Fruit fly (Drosophila melanogaster) whole organism, adult: Measurements from ENCODE around the gene CG6271.

ENCODE experiments used
- CG11617 ChIP-seq: fragments of 200-800 bp; sonication (Bioruptor generic); optimal IDR thresholded peaks from 2 replicates; lab custom pipeline; 2017; ENCODE audit warnings: mild to moderate bottlenecking, missing biosample characterization, missing genetic modification reagents, missing genetic modification characterization
- CG12768 ChIP-seq: fragments of 200-800 bp; sonication (Bioruptor generic); optimal IDR thresholded peaks from 2 replicates; lab custom pipeline; 2017; ENCODE audit warnings: missing biosample characterization, missing genetic modification characterization, mild to moderate bottlenecking, moderate library complexity, missing genetic modification reagents
- CG14711 ChIP-seq: fragments of 200-800 bp; sonication (Bioruptor generic); optimal IDR thresholded peaks from 2 replicates; lab custom pipeline; 2018; ENCODE audit warnings: missing biosample characterization, mild to moderate bottlenecking, missing genetic modification characterization, moderate library complexity
- CG1620 ChIP-seq: fragments of 200-800 bp; sonication (Bioruptor generic); optimal IDR thresholded peaks from 2 replicates; lab custom pipeline; 2016; ENCODE audit warnings: missing biosample characterization, missing genetic modification characterization
- CG33017 ChIP-seq: fragments of 200-800 bp; sonication (Bioruptor generic); optimal IDR thresholded peaks from 2 replicates; lab custom pipeline; 2018; ENCODE audit warnings: missing biosample characterization, mild to moderate bottlenecking, missing genetic modification characterization, moderate library complexity
- CG5204 ChIP-seq: fragments of 200-800 bp; sonication (Bioruptor generic); optimal IDR thresholded peaks from 2 replicates; lab custom pipeline; 2016; ENCODE audit warnings: missing biosample characterization, missing genetic modification characterization
- CG7045 ChIP-seq: fragments of 200-800 bp; sonication (Bioruptor generic); optimal IDR thresholded peaks from 2 replicates; lab custom pipeline; 2017; ENCODE audit warnings: missing biosample characterization, mild to moderate bottlenecking, missing genetic modification characterization
- CG7101 ChIP-seq: fragments of 200-800 bp; sonication (Bioruptor generic); optimal IDR thresholded peaks from 2 replicates; lab custom pipeline; 2018; ENCODE audit warnings: missing biosample characterization, mild to moderate bottlenecking, missing genetic modification characterization, moderate library complexity
- Clk ChIP-seq: fragments of 200-800 bp; sonication (Bioruptor generic); optimal IDR thresholded peaks from 2 replicates; lab custom pipeline; 2017; ENCODE audit warnings: missing biosample characterization, missing genetic modification characterization
- Crg-1 ChIP-seq: fragments of 200-800 bp; sonication (Bioruptor generic); optimal IDR thresholded peaks from 2 replicates; lab custom pipeline; 2016; ENCODE audit warnings: missing biosample characterization, missing genetic modification characterization
- Hr96 ChIP-seq: fragments of 200-800 bp; sonication (Bioruptor generic); optimal IDR thresholded peaks from 2 replicates; lab custom pipeline; 2016; ENCODE audit warnings: missing biosample characterization, missing genetic modification characterization
- Mnt ChIP-seq: fragments of 200-800 bp; sonication (Bioruptor generic); optimal IDR thresholded peaks from 2 replicates; lab custom pipeline; 2016; ENCODE audit warnings: missing biosample characterization, mild to moderate bottlenecking, missing genetic modification characterization
- bab1 ChIP-seq: fragments of 200-800 bp; sonication (Bioruptor generic); optimal IDR thresholded peaks from 3 replicates; lab custom pipeline; 2019; ENCODE audit warnings: missing biosample characterization, mild to moderate bottlenecking, missing genetic modification characterization, moderate library complexity
- cic ChIP-seq: fragments of 200-800 bp; sonication (Bioruptor generic); optimal IDR thresholded peaks from 2 replicates; lab custom pipeline; 2017; ENCODE audit warnings: missing biosample characterization, mild to moderate bottlenecking, missing genetic modification characterization, moderate library complexity
- cnc ChIP-seq, 2 experiments: fragments of >200 bp; optimal IDR thresholded peaks; 2 replicates each; lab custom pipeline; 2017
- kay ChIP-seq: fragments of 200-800 bp; sonication (Bioruptor generic); peaks from one replicate; lab custom pipeline; 2016; ENCODE audit warnings: missing biosample characterization, missing genetic modification characterization, borderline replicate concordance
- ovo ChIP-seq: fragments of 200-800 bp; sonication (Bioruptor generic); optimal IDR thresholded peaks from 2 replicates; lab custom pipeline; 2016; ENCODE audit warnings: missing biosample characterization, missing genetic modification characterization
- pad ChIP-seq: fragments of 200-800 bp; sonication (Bioruptor generic); optimal IDR thresholded peaks from 3 replicates; lab custom pipeline; 2017; ENCODE audit warnings: missing biosample characterization, missing genetic modification characterization, mild to moderate bottlenecking, moderate library complexity, missing genetic modification reagents
- tj ChIP-seq: fragments of 200-800 bp; sonication (Bioruptor generic); optimal IDR thresholded peaks from 3 replicates; lab custom pipeline; 2017; ENCODE audit warnings: missing biosample characterization, mild to moderate bottlenecking, missing genetic modification characterization, moderate library complexity
- toe ChIP-seq: fragments of 200-800 bp; sonication (Bioruptor generic); optimal IDR thresholded peaks from 2 replicates; lab custom pipeline; 2016; ENCODE audit warnings: missing biosample characterization, missing genetic modification characterization

CG6271 gene

dm6 chr3R:27064099-27064498 is 38.2 kb upstream of the CG6271 start, which contains the start of gene Nep5:
Gene Nep5, minus strand, starts transcription at chr3R:27064199.
- TF ChIP-seq kay (GFP tag; lab: Kevin White, UChicago) (no peak), CG14711 (tag; lab: Kevin White, UChicago) (no peak), CG7045 (GFP tag; lab: Kevin White, UChicago) (no peak), cnc (optimal IDR thresholded peaks at IDR 0.05; lab: Kevin White, UChicago) (no peak), CG33017 (no peak), CG1620 (no peak), Clk (GFP tag; lab: Kevin White, UChicago) (no peak), CG5204 (no peak), CG11617 (GFP tag; lab: Kevin White, UChicago) (no peak), Mnt (no peak), CG12768 (GFP tag; lab: Kevin White, UChicago) (no peak), pad (no peak), Crg-1 (GFP tag; lab: Kevin White, UChicago) (no peak), cic (GFP tag; lab: Kevin White, UChicago) (no peak), Hr96 (GFP tag; lab: Kevin White, UChicago) (no peak), tj (GFP tag; lab: Kevin White, UChicago) (no peak), ovo (no peak), toe (GFP tag; lab: Kevin White, UChicago) (no peak)

DNA sequence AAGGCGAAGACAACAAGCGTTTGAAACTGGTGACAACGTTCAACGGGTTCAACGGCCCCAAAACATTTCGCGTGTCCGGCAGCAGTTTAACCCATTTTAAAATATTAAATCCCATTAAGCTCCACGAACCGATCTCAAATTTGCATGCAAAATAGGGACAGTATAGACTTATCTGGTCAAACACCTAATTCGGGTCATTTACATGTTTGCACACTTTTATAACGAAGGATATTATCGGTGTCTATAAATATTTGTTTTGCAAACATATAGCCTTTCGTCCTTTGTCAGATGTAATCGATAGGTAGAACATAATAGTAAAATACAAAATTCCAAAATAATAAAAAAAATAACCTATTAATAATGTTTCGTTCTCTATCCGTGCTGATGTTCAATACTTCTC is 36.0 kb upstream of the CG6271 start, which contains the start of gene CG34292:
TSS of gene CG34292 (plus strand) at position 301 of the 400 bp plus-strand sequence.
- no peak for TF ChIP-seq ovo
- TF ChIP-seq kay (GFP tag; lab: Kevin White, UChicago), result no peak
- TF ChIP-seq pad, result no peak
- no peak for TF ChIP-seq cnc (optimal IDR thresholded peaks at IDR 0.05; lab: Kevin White, UChicago)
- TF ChIP-seq CG14711 (tag; lab: Kevin White, UChicago), result no peak
- no peak for TF ChIP-seq CG1620
- TF ChIP-seq CG12768 (GFP tag; lab: Kevin White, UChicago), result no peak
- no peak for TF ChIP-seq Mnt
- no peak for TF ChIP-seq Hr96 (GFP tag; lab: Kevin White, UChicago)
- TF ChIP-seq toe (GFP tag; lab: Kevin White, UChicago), result no peak
- no peak for TF ChIP-seq CG7101 (tag; lab: Kevin White, UChicago)
- no peak for TF ChIP-seq bab1 (GFP tag; lab: Kevin White, UChicago)
- TF ChIP-seq Clk (GFP tag; lab: Kevin White, UChicago), result no peak
- no peak for TF ChIP-seq tj (GFP tag; lab: Kevin White, UChicago)

dm6 chr3R:27056152-27056551 is 30.2 kb upstream of the CG6271 start:
- TF ChIP-seq Hr96 (GFP tag; lab: Kevin White, UChicago) (no peak), pad (no peak), CG33017 (no peak), CG14711 (tag; lab: Kevin White, UChicago) (no peak), bab1 (GFP tag; lab: Kevin White, UChicago) (no peak), CG12768 (GFP tag; lab: Kevin White, UChicago) (no peak), CG7045 (GFP tag; lab: Kevin White, UChicago) (no peak)

- TF ChIP-seq CG1620, result no peak
- no peak for TF ChIP-seq tj (GFP tag; lab: Kevin White, UChicago)
- TF ChIP-seq CG7101 (tag; lab: Kevin White, UChicago), result no peak
- TF ChIP-seq Crg-1 (GFP tag; lab: Kevin White, UChicago), result no peak
- TF ChIP-seq CG14711 (tag; lab: Kevin White, UChicago), result no peak
- TF ChIP-seq CG33017, result no peak
Measured at dm6 chr3R:27049549-27049948, 23.6 kb upstream of the CG6271 start.

dm6 chr3R:27048561-27049270 is 22.8 kb upstream of the CG6271 start, which contains the start of gene TwdlT:
Gene TwdlT, plus strand, starts transcription at chr3R:27049220.
- no peak for TF ChIP-seq Clk (GFP tag; lab: Kevin White, UChicago)
- TF ChIP-seq CG1620, result no peak
- no peak for TF ChIP-seq CG12768 (GFP tag; lab: Kevin White, UChicago)
- TF ChIP-seq Crg-1 (GFP tag; lab: Kevin White, UChicago), result no peak
- TF ChIP-seq cic (GFP tag; lab: Kevin White, UChicago), result no peak
- no peak for TF ChIP-seq CG33017
- no peak for TF ChIP-seq cnc (optimal IDR thresholded peaks at IDR 0.05; lab: Kevin White, UChicago)
- TF ChIP-seq Mnt, result no peak

dm6 chr3R:27040044-27040443 is 14.1 kb upstream of the CG6271 start:
- TF ChIP-seq cic (GFP tag; lab: Kevin White, UChicago) (no peak), CG7045 (GFP tag; lab: Kevin White, UChicago) (no peak), bab1 (GFP tag; lab: Kevin White, UChicago) (no peak), ovo (no peak), CG1620 (no peak), CG7101 (tag; lab: Kevin White, UChicago) (no peak), Mnt (no peak), CG5204 (no peak), Hr96 (GFP tag; lab: Kevin White, UChicago) (no peak), cnc (optimal IDR thresholded peaks at IDR 0.05; lab: Kevin White, UChicago) (no peak), Crg-1 (GFP tag; lab: Kevin White, UChicago) (no peak), CG33017 (no peak), toe (GFP tag; lab: Kevin White, UChicago) (no peak), CG12768 (GFP tag; lab: Kevin White, UChicago) (no peak), pad (no peak), CG14711 (tag; lab: Kevin White, UChicago) (no peak)
